Fruit fly (Drosophila melanogaster): ENCODE data around the gene Cyt-c1L.

DNA sequence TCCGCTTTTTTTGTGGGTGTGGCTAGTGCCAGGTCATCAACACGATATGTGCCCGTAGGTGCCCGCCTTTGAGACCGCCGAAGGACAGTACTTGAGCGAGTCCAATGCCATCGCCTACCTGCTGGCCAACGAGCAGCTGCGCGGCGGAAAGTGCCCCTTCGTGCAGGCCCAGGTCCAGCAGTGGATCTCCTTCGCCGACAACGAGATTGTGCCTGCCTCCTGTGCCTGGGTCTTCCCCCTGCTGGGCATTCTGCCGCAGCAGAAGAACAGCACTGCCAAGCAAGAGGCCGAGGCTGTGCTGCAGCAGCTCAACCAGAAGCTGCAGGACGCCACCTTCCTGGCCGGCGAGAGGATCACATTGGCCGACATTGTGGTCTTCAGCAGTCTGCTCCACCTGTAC is 16.7 kb upstream of the Cyt-c1L start:
- TF ChIP-seq CG33017 (tag; optimal IDR thresholded peaks at IDR 0.05) (no peak), cnc (optimal IDR thresholded peaks at IDR 0.05) (no peak)
